Fruit fly (Drosophila melanogaster): ENCODE data around the gene Mnt.
A peak's percentile ranks its signal among the peaks of the same experiment; 100 is the strongest.

- no peak for TF ChIP-seq Myc (optimal IDR thresholded peaks at IDR 0.05)
- no peak for TF ChIP-seq psq (GFP tag; optimal IDR thresholded peaks at IDR 0.05)
- no peak for TF ChIP-seq sv (GFP tag; optimal IDR thresholded peaks at IDR 0.05)
- TF ChIP-seq pan (optimal IDR thresholded peaks at IDR 0.05), result no peak
- TF ChIP-seq lola (GFP tag; optimal IDR thresholded peaks at IDR 0.05), result no peak
- TF ChIP-seq Abd-B (GFP tag; optimal IDR thresholded peaks at IDR 0.05), result no peak
- TF ChIP-seq dmrt93B (GFP tag; optimal IDR thresholded peaks at IDR 0.05), result no peak
- TF ChIP-seq usp (GFP tag; optimal IDR thresholded peaks at IDR 0.05), result no peak
- TF ChIP-seq CG9705 (GFP tag; optimal IDR thresholded peaks at IDR 0.05), result no peak
- no peak for TF ChIP-seq CrebA (GFP tag; optimal IDR thresholded peaks at IDR 0.05; ENCODE audit: borderline replicate concordance)
- TF ChIP-seq sage (GFP tag; optimal IDR thresholded peaks at IDR 0.05), result no peak
- TF ChIP-seq ey (GFP tag; optimal IDR thresholded peaks at IDR 0.05), result peak; percentile 9
Measured at dm6 chrX:3696540-3697206, 25.1 kb downstream of the Mnt start.
